Worm (Caenorhabditis elegans) whole organism, L3 larva: ENCODE measurements around the gene C27H6.8.
"Not testable (repeated sequence)": the region's sequence is repeated elsewhere in the genome, so short reads cannot be mapped to it uniquely, and the experiment has no call there.

Experiments used
- ceh-28 ChIP-seq: fragments of 150-350 bp; optimal IDR thresholded peaks from 2 replicates; lab custom pipeline; 2014; ENCODE audit warnings: missing biosample characterization, missing genetic modification reagents, missing genetic modification characterization
- daf-12 ChIP-seq: fragments of 150-350 bp; optimal IDR thresholded peaks from 2 replicates; lab custom pipeline; 2014; ENCODE audit warnings: missing biosample characterization, missing genetic modification reagents, missing genetic modification characterization
- eor-1 ChIP-seq, 2 experiments: fragments of 150-350 bp; optimal IDR thresholded peaks; 2 replicates each; lab custom pipeline; 2014 to 2018; ENCODE audit warnings: missing biosample characterization in 2 of 2, missing genetic modification characterization in 2 of 2
- nhr-237 ChIP-seq: fragments of 150-350 bp; optimal IDR thresholded peaks from 2 replicates; lab custom pipeline; 2014; ENCODE audit warnings: missing biosample characterization, missing genetic modification characterization
- ztf-11 ChIP-seq: fragments of 150-350 bp; optimal IDR thresholded peaks from 2 replicates; lab custom pipeline; 2014; ENCODE audit warnings: missing biosample characterization, missing genetic modification characterization

ce11 chrV:9980731-9981483, 6.7 kb downstream of the C27H6.8 start, which contains the start of the genes ruvb-1 and tofu-1:
- TF ChIP-seq daf-12; ztf-11; nhr-237 (tag; lab: Kevin White, UChicago); eor-1 (tag; optimal IDR thresholded peaks at IDR 0.05; lab: Kevin White, UChicago): not testable (repeated sequence)
- TF ChIP-seq ceh-28 (tag; lab: Kevin White, UChicago): peak; percentile 43
